Fruit fly (Drosophila melanogaster) whole organism, embryonic: ENCODE results near the gene sxe2.

Experiments
- Abd-B ChIP-seq: fragments of 200-800 bp; sonication (Bioruptor generic); optimal IDR thresholded peaks from 2 replicates; lab custom pipeline; 2018; ENCODE audit warnings: missing biosample characterization, mild to moderate bottlenecking, missing genetic modification characterization, moderate library complexity
- Atf6 ChIP-seq: fragments of 200-800 bp; sonication (Bioruptor generic); IDR thresholded peaks from 2 replicates; pipeline ENCODE4 v1.3.6; 2022; ENCODE audit warnings: missing biosample characterization, missing genetic modification characterization
- Bdp1 ChIP-seq: fragments of 200-800 bp; sonication (Bioruptor generic); optimal IDR thresholded peaks from 3 replicates; lab custom pipeline; 2016; ENCODE audit warnings: missing biosample characterization, missing genetic modification characterization
- Blimp-1 ChIP-seq: fragments of 200-800 bp; sonication (Bioruptor generic); optimal IDR thresholded peaks from 3 replicates; lab custom pipeline; 2018; ENCODE audit warnings: missing biosample characterization, missing genetic modification characterization, mild to moderate bottlenecking, moderate library complexity, missing genetic modification reagents
- CG11560 ChIP-seq: fragments of 200-800 bp; sonication (Bioruptor generic); IDR thresholded peaks from 3 replicates; pipeline ENCODE4 v1.3.6; 2022; ENCODE audit warnings: missing biosample characterization, missing genetic modification characterization
- CG11723 ChIP-seq: fragments of 200-800 bp; sonication (Bioruptor generic); optimal IDR thresholded peaks from 2 replicates; lab custom pipeline; 2017; ENCODE audit warnings: missing biosample characterization, mild to moderate bottlenecking, missing genetic modification characterization
- CG12071 ChIP-seq: fragments of 200-800 bp; sonication (Bioruptor generic); optimal IDR thresholded peaks from 3 replicates; lab custom pipeline; 2018; ENCODE audit warnings: missing biosample characterization, mild to moderate bottlenecking, missing genetic modification characterization
- CG13624 ChIP-seq: fragments of 200-800 bp; sonication (Bioruptor generic); optimal IDR thresholded peaks from 2 replicates; lab custom pipeline; 2016; ENCODE audit warnings: missing biosample characterization, missing genetic modification characterization
- CG14014 ChIP-seq: fragments of 200-800 bp; sonication (Bioruptor generic); IDR thresholded peaks from 2 replicates; pipeline ENCODE4 v1.3.6; 2022; ENCODE audit warnings: missing biosample characterization, missing genetic modification characterization
- CG1602 ChIP-seq: fragments of 200-800 bp; sonication (Bioruptor generic); optimal IDR thresholded peaks from 3 replicates; lab custom pipeline; 2016; ENCODE audit warnings: missing biosample characterization, missing genetic modification characterization
- CG2116 ChIP-seq: fragments of 200-800 bp; sonication (Bioruptor generic); optimal IDR thresholded peaks from 3 replicates; lab custom pipeline; 2018; ENCODE audit warnings: missing biosample characterization, mild to moderate bottlenecking, missing genetic modification characterization
- CG2202 ChIP-seq: fragments of 200-800 bp; sonication (Bioruptor generic); optimal IDR thresholded peaks from 2 replicates; lab custom pipeline; 2018; ENCODE audit warnings: missing biosample characterization, mild to moderate bottlenecking, missing genetic modification characterization
- CG32532 ChIP-seq: fragments of 200-800 bp; sonication (Bioruptor generic); IDR thresholded peaks from 2 replicates; pipeline ENCODE4 v1.3.6; 2022; ENCODE audit warnings: missing biosample characterization, missing genetic modification characterization
- CG4404 ChIP-seq: fragments of 200-800 bp; sonication (Bioruptor generic); IDR thresholded peaks from 2 replicates; pipeline ENCODE4 v1.3.6; 2022; ENCODE audit warnings: missing biosample characterization, missing genetic modification characterization
- CG6683 ChIP-seq: fragments of 200-800 bp; sonication (Bioruptor generic); optimal IDR thresholded peaks from 2 replicates; lab custom pipeline; 2017; ENCODE audit warnings: missing biosample characterization, mild to moderate bottlenecking, missing genetic modification characterization, missing genetic modification reagents
- CG6791 ChIP-seq: fragments of 200-800 bp; sonication (Bioruptor generic); IDR thresholded peaks from 3 replicates; pipeline ENCODE4 v1.3.6; 2022; ENCODE audit warnings: missing biosample characterization, missing genetic modification characterization; ENCODE audit not compliant: partially characterized antibody
- CG7928 ChIP-seq: fragments of 200-800 bp; sonication (Bioruptor generic); optimal IDR thresholded peaks from 2 replicates; lab custom pipeline; 2017; ENCODE audit warnings: missing biosample characterization, mild to moderate bottlenecking, missing genetic modification characterization
- CG8290 ChIP-seq, 3 experiments: fragments of 200-800 bp; sonication (Bioruptor generic); optimal IDR thresholded peaks; 2 replicates each; lab custom pipeline; 2016 to 2019; ENCODE audit warnings: missing biosample characterization in 3 of 3, missing genetic modification characterization in 3 of 3, mild to moderate bottlenecking in 2 of 3, moderate library complexity in 1 of 3
- CG8388 ChIP-seq: fragments of 200-800 bp; sonication (Bioruptor generic); optimal IDR thresholded peaks from 2 replicates; lab custom pipeline; 2019; ENCODE audit warnings: missing biosample characterization, mild to moderate bottlenecking, missing genetic modification characterization, moderate library complexity
- Chrac-16 ChIP-seq: fragments of 200-800 bp; sonication (Bioruptor generic); optimal IDR thresholded peaks from 3 replicates; lab custom pipeline; 2016; ENCODE audit warnings: missing biosample characterization, missing genetic modification characterization
- CoRest ChIP-seq: fragments of 200-800 bp; sonication (Bioruptor generic); optimal IDR thresholded peaks from 3 replicates; lab custom pipeline; 2018; ENCODE audit warnings: missing biosample characterization, mild to moderate bottlenecking, missing genetic modification characterization, moderate library complexity
- HLH3B ChIP-seq: fragments of 200-800 bp; sonication (Bioruptor generic); IDR thresholded peaks from 2 replicates; pipeline ENCODE4 v1.3.6; 2022; ENCODE audit warnings: missing biosample characterization, missing genetic modification characterization
- HmgZ ChIP-seq: fragments of 200-800 bp; sonication (Bioruptor generic); optimal IDR thresholded peaks from 2 replicates; lab custom pipeline; 2018; ENCODE audit warnings: missing biosample characterization, mild to moderate bottlenecking, missing genetic modification characterization
- Mad ChIP-seq: fragments of 200-800 bp; sonication (Bioruptor generic); optimal IDR thresholded peaks from 2 replicates; lab custom pipeline; 2016; ENCODE audit warnings: missing biosample characterization, missing genetic modification characterization
- Max ChIP-seq: fragments of 200-800 bp; sonication (Bioruptor generic); optimal IDR thresholded peaks from 2 replicates; lab custom pipeline; 2016; ENCODE audit warnings: missing biosample characterization, mild to moderate bottlenecking, missing genetic modification characterization
- Med ChIP-seq: fragments of 200-800 bp; sonication (Bioruptor generic); peaks from one replicate; lab custom pipeline; 2016; ENCODE audit warnings: missing biosample characterization, missing genetic modification characterization, mild to moderate bottlenecking, inconsistent platforms, moderate library complexity
- Optix ChIP-seq: fragments of 200-800 bp; sonication (Bioruptor generic); IDR thresholded peaks from 3 replicates; pipeline ENCODE4 v1.3.6; 2022; ENCODE audit warnings: missing biosample characterization, missing genetic modification characterization
- Rfx ChIP-seq: fragments of 200-800 bp; sonication (Bioruptor generic); IDR thresholded peaks from 2 replicates; pipeline ENCODE4 v1.3.6; 2022; ENCODE audit warnings: missing biosample characterization, missing genetic modification characterization
- Sox100B ChIP-seq: fragments of 200-800 bp; sonication (Bioruptor generic); optimal IDR thresholded peaks from 3 replicates; lab custom pipeline; 2018; ENCODE audit warnings: missing biosample characterization, mild to moderate bottlenecking, missing genetic modification characterization
- Vsx1 ChIP-seq: fragments of 200-800 bp; sonication (Bioruptor generic); optimal IDR thresholded peaks from 2 replicates; lab custom pipeline; 2017; ENCODE audit warnings: missing biosample characterization, mild to moderate bottlenecking, missing genetic modification characterization, missing genetic modification reagents
- Xbp1 ChIP-seq: fragments of 200-800 bp; sonication (Bioruptor generic); optimal IDR thresholded peaks from 3 replicates; lab custom pipeline; 2016; ENCODE audit warnings: missing biosample characterization, mild to moderate bottlenecking, missing genetic modification characterization
- Xrp1 ChIP-seq: fragments of 200-800 bp; sonication (Bioruptor generic); IDR thresholded peaks from 2 replicates; pipeline ENCODE4 v1.3.6; 2022; ENCODE audit warnings: missing biosample characterization, missing genetic modification characterization
- YL-1 ChIP-seq: fragments of 200-800 bp; sonication (Bioruptor generic); optimal IDR thresholded peaks from 3 replicates; lab custom pipeline; 2017; ENCODE audit warnings: missing biosample characterization, mild to moderate bottlenecking, missing genetic modification characterization
- cad ChIP-seq: fragments of >200 bp; optimal IDR thresholded peaks from 2 replicates; lab custom pipeline; 2017; ENCODE audit warnings: missing biosample characterization, missing genetic modification characterization
- crol ChIP-seq: fragments of 200-800 bp; sonication (Bioruptor generic); IDR thresholded peaks from 2 replicates; pipeline ENCODE4 v1.3.6; 2022; ENCODE audit warnings: missing biosample characterization, missing genetic modification characterization
- eve ChIP-seq, 2 experiments: fragments of >200 bp; optimal IDR thresholded peaks; 2 replicates each; lab custom pipeline; 2017; ENCODE audit warnings: missing biosample characterization in 2 of 2, missing genetic modification characterization in 2 of 2
- fd96Cb ChIP-seq: fragments of 200-800 bp; sonication (Bioruptor generic); optimal IDR thresholded peaks from 2 replicates; lab custom pipeline; 2018; ENCODE audit warnings: missing biosample characterization, mild to moderate bottlenecking, missing genetic modification characterization, moderate library complexity
- gsb ChIP-seq: fragments of 200-800 bp; sonication (Bioruptor generic); IDR thresholded peaks from 2 replicates; pipeline ENCODE4 v1.3.6; 2022; ENCODE audit warnings: missing biosample characterization, missing genetic modification characterization
- hb ChIP-seq: fragments of 200-800 bp; sonication (Bioruptor generic); IDR thresholded peaks from 3 replicates; pipeline ENCODE4 v1.3.6; 2022; ENCODE audit warnings: missing biosample characterization, missing genetic modification characterization; ENCODE audit not compliant: partially characterized antibody
- mam ChIP-seq: fragments of 200-800 bp; sonication (Bioruptor generic); optimal IDR thresholded peaks from 3 replicates; lab custom pipeline; 2016; ENCODE audit warnings: missing biosample characterization, missing genetic modification characterization
- p53 ChIP-seq: fragments of 200-800 bp; sonication (Bioruptor generic); optimal IDR thresholded peaks from 2 replicates; lab custom pipeline; 2016; ENCODE audit warnings: missing biosample characterization, missing genetic modification characterization
- pan ChIP-seq, 4 experiments: fragments of >200 bp in 3 of 4; fragments of 200-800 bp in 1 of 4; sonication (Bioruptor generic) in 1 of 4; optimal IDR thresholded peaks in 3 of 4; IDR thresholded peaks in 1 of 4; 2 replicates each; pipeline versions ENCODE4 v1.3.6 to Lab custom; 2017 to 2022; ENCODE audit warnings: missing biosample characterization in 2 of 4, missing genetic modification characterization in 2 of 4, mixed read lengths in 1 of 4
- pita ChIP-seq: fragments of 200-800 bp; sonication (Bioruptor generic); optimal IDR thresholded peaks from 2 replicates; lab custom pipeline; 2017; ENCODE audit warnings: missing biosample characterization, mild to moderate bottlenecking, missing genetic modification characterization
- sob ChIP-seq: fragments of 200-800 bp; sonication (Bioruptor generic); IDR thresholded peaks from 2 replicates; pipeline ENCODE4 v1.3.6; 2022; ENCODE audit warnings: missing biosample characterization, missing genetic modification characterization
- sr ChIP-seq: fragments of 200-800 bp; sonication (Bioruptor generic); IDR thresholded peaks from 3 replicates; pipeline ENCODE4 v1.3.6; 2022; ENCODE audit warnings: missing biosample characterization, missing genetic modification characterization
- tgo ChIP-seq: fragments of 200-800 bp; sonication (Bioruptor generic); IDR thresholded peaks from 3 replicates; pipeline ENCODE4 v1.3.6; 2022; ENCODE audit warnings: missing biosample characterization, missing genetic modification characterization
- tio ChIP-seq: fragments of 200-800 bp; sonication (Bioruptor generic); optimal IDR thresholded peaks from 2 replicates; lab custom pipeline; 2017; ENCODE audit warnings: missing biosample characterization, missing genetic modification characterization, inconsistent platforms
- twi ChIP-seq: fragments of 200-800 bp; optimal IDR thresholded peaks from 2 replicates; lab custom pipeline; 2019; ENCODE audit warnings: missing biosample characterization, mild to moderate bottlenecking, missing genetic modification characterization, moderate library complexity
- vfl ChIP-seq: fragments of 200-800 bp; sonication (Bioruptor generic); optimal IDR thresholded peaks from 2 replicates; lab custom pipeline; 2016; ENCODE audit warnings: missing biosample characterization, missing genetic modification characterization

sxe2 gene

DNA sequence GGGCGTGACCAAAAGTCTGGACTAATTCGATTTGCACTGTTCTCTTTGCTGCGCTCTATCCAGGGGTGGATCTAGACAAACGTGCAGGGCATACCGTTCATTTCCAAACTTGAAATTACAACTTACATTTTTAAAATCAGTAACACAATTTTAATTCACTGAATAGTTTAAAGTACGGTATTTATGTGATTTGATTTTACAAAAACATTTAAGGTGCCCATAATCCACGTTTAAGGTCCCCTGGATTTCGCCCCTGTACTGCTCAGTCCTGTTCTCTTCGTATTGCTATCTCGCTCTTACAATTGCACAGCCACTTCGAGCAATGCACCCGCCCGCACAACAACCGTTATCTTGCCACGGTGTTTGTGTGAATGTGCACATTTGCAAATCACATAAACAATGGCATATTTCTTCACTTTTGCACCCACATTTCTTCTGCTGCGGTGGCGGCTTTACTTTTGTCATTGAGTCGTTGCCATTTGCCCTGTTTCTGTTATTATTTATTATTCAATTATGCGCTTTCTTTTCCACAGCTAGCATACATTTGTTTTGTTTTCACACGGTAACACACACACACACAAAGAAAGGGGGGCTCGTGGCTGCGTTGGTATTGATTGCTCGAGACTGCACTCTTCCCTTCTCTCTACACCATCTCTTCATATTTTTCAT lies 14.1 kb downstream of the sxe2 start (continued):
- peak; percentile 58 for TF ChIP-seq Bdp1 (GFP tag; lab: Kevin White, UChicago)
- peak; percentile 69 for TF ChIP-seq twi (tag; lab: Kevin White, UChicago)
- peak; percentile 56 for TF ChIP-seq CG8290 (GFP tag; optimal IDR thresholded peaks at IDR 0.05; lab: Kevin White, UChicago)
- TF ChIP-seq CG8290 (tag; optimal IDR thresholded peaks at IDR 0.05; lab: Kevin White, UChicago) = peak in 1 of 2 experiments; percentile 83
- TF ChIP-seq CG7928 (GFP tag; lab: Kevin White, UChicago) = no peak
- TF ChIP-seq CG6683 (GFP tag; lab: Kevin White, UChicago) = no peak
- peak; percentile 55; the same call in 1 of the 2 replicates for TF ChIP-seq CG14014 (GFP tag; lab: Robert Waterston, UW)
- TF ChIP-seq Xbp1 (GFP tag; lab: Kevin White, UChicago) = peak; percentile 81
- TF ChIP-seq pan (optimal IDR thresholded peaks at IDR 0.05; lab: Kevin White, UChicago) = no peak
- TF ChIP-seq pan (GFP tag; optimal IDR thresholded peaks at IDR 0.05 in 1 of 2, IDR thresholded peaks at IDR 0.05 in 1 of 2) = peak in 1 of 2 experiments; percentile 75
- no peak for TF ChIP-seq Vsx1 (GFP tag; lab: Kevin White, UChicago)
- peak; percentile 92 for TF ChIP-seq Med
- peak; percentile 24 for TF ChIP-seq CG12071 (GFP tag; lab: Kevin White, UChicago)
- TF ChIP-seq CG4404 (GFP tag; lab: Robert Waterston, UW) = peak; percentile 94
- TF ChIP-seq tio (GFP tag; lab: Kevin White, UChicago) = peak; percentile 20
- TF ChIP-seq Abd-B (GFP tag; lab: Kevin White, UChicago) = peak; percentile 70
- TF ChIP-seq CG11560 (tag; lab: Robert Waterston, UW) = peak; percentile 49; the same call in 1 of the 3 replicates
- TF ChIP-seq sob (GFP tag; lab: Robert Waterston, UW) = peak; percentile 73; the same call in 1 of the 2 replicates
- TF ChIP-seq eve (GFP tag; optimal IDR thresholded peaks at IDR 0.05; lab: Kevin White, UChicago) = no peak
- TF ChIP-seq CG13624 = peak; percentile 63
- TF ChIP-seq CG11723 (GFP tag; lab: Kevin White, UChicago) = peak; percentile 46
- peak; percentile 51 for TF ChIP-seq p53 (GFP tag; lab: Kevin White, UChicago)
- peak; percentile 52 for TF ChIP-seq HmgZ
- peak; percentile 71 for TF ChIP-seq CG8388
- no peak for TF ChIP-seq YL-1 (GFP tag; lab: Kevin White, UChicago)
- peak; percentile 70 for TF ChIP-seq Max
- TF ChIP-seq Sox100B (GFP tag; lab: Kevin White, UChicago) = peak; percentile 51
- TF ChIP-seq CG1602 = peak; percentile 79
- TF ChIP-seq Atf6 (GFP tag; lab: Robert Waterston, UW) = 0 out of 2 replicates have a peak, but pooled peaks have one; percentile 34
- TF ChIP-seq HLH3B (GFP tag; lab: Robert Waterston, UW) = peak; percentile 77
- peak; percentile 68 for TF ChIP-seq mam (GFP tag; lab: Kevin White, UChicago)
- no peak for TF ChIP-seq sr (GFP tag; lab: Robert Waterston, UW)
- TF ChIP-seq fd96Cb (tag; lab: Kevin White, UChicago) = peak; percentile 93
- TF ChIP-seq Optix (GFP tag; lab: Robert Waterston, UW) = peak; percentile 76
- no peak for TF ChIP-seq CG6791 (GFP tag; lab: Robert Waterston, UW)
- TF ChIP-seq Mad (GFP tag; lab: Kevin White, UChicago) = peak; percentile 67
- peak; percentile 73 for TF ChIP-seq CG2202 (tag; lab: Kevin White, UChicago)
- peak; percentile 86 for TF ChIP-seq Blimp-1
- no peak for TF ChIP-seq pita
- no peak for TF ChIP-seq crol (GFP tag; lab: Robert Waterston, UW)
- TF ChIP-seq Xrp1 (GFP tag; lab: Robert Waterston, UW) = peak; percentile 96
- TF ChIP-seq hb = no peak
- TF ChIP-seq Rfx (GFP tag; lab: Robert Waterston, UW) = peak; percentile 55; the same call in 1 of the 2 replicates
- TF ChIP-seq CG2116 (GFP tag; lab: Kevin White, UChicago) = peak; percentile 9
- TF ChIP-seq CoRest = peak; percentile 74
- peak; percentile 54 for TF ChIP-seq gsb (GFP tag; lab: Robert Waterston, UW)
- peak; percentile 81 for TF ChIP-seq tgo (GFP tag; lab: Robert Waterston, UW)
- TF ChIP-seq Chrac-16 = peak; percentile 86
- no peak for TF ChIP-seq cad
- peak; percentile 70 for TF ChIP-seq CG32532 (GFP tag; lab: Robert Waterston, UW)
- no peak for TF ChIP-seq vfl (GFP tag; lab: Kevin White, UChicago)
